Fruit fly (Drosophila melanogaster) ovary, adult (tissue): Measurements from ENCODE around the gene p38a.

Source experiments
- CG17801 ChIP-seq: fragments of 200-800 bp; optimal IDR thresholded peaks from 2 replicates; lab custom pipeline; 2019; ENCODE audit warnings: missing biosample characterization, mild to moderate bottlenecking, missing genetic modification characterization, moderate library complexity; ENCODE audit not compliant: partially characterized antibody

p38a gene

dm6 chr3R:24151924-24152809, at the start of gene p38a, which contains the start of gene CG6178:
p38a (minus strand) TSS chr3R:24152321.
CG6178 (plus strand) TSS chr3R:24152347.
- TF ChIP-seq CG17801 (GFP tag; lab: Kevin White, UChicago), result peak; percentile 99

- TF ChIP-seq CG17801 (GFP tag; lab: Kevin White, UChicago), result peak; percentile 93
These were observed 41.3 kb upstream of the p38a start, which contains the start of the genes SMC6 and CG6204 for dm6 chr3R:24193373-24193879. SMC6 (minus strand) TSS chr3R:24193423. CG6204 (plus strand) TSS chr3R:24193832.

- TF ChIP-seq CG17801 (GFP tag; lab: Kevin White, UChicago), result peak; percentile 92
These were observed 36.5 kb upstream of the p38a start, which contains the start of gene CG5515 for dm6 chr3R:24188619-24189018. CG5515 (minus strand) TSS chr3R:24188896.

- TF ChIP-seq CG17801 (GFP tag; lab: Kevin White, UChicago), result no peak
These were observed 34.1 kb upstream of the p38a start, which contains the start of gene mora for dm6 chr3R:24186188-24186587. mora (plus strand) TSS chr3R:24186359.

- no peak for TF ChIP-seq CG17801 (GFP tag; lab: Kevin White, UChicago)
These were observed 20.3 kb upstream of the p38a start, which contains the start of gene CG13606 for dm6 chr3R:24172379-24172778. CG13606 (plus strand) TSS chr3R:24172628.

dm6 chr3R:24169362-24169761, 17.2 kb upstream of the p38a start, which contains the start of gene CG5510:
CG5510 (minus strand) TSS chr3R:24169562.
- TF ChIP-seq CG17801 (GFP tag; lab: Kevin White, UChicago), result peak; percentile 60

dm6 chr3R:24163556-24164022, 11.5 kb upstream of the p38a start, which contains the start of gene Apc2:
Apc2 (plus strand) TSS chr3R:24163966.
- peak; percentile 50 for TF ChIP-seq CG17801 (GFP tag; lab: Kevin White, UChicago)

- TF ChIP-seq CG17801 (GFP tag; lab: Kevin White, UChicago), result no peak
These were observed 10.8 kb upstream of the p38a start, which contains the start of gene mRpS24 for dm6 chr3R:24162774-24163555. mRpS24 (minus strand) TSS chr3R:24163545.

- TF ChIP-seq CG17801 (GFP tag; lab: Kevin White, UChicago), result peak; percentile 91
These were observed 9.2 kb upstream of the p38a start, which contains the start of the genes Myo95E and TBC1d7 for dm6 chr3R:24161173-24161811. Myo95E (minus strand) TSS chr3R:24161498. TBC1d7 (plus strand) TSS chr3R:24161727.

dm6 chr3R:24150103-24150502, 2.0 kb downstream of the p38a start, which contains the start of gene p38c:
p38c (minus strand) TSS chr3R:24150203.
- TF ChIP-seq CG17801 (GFP tag; lab: Kevin White, UChicago), result no peak

dm6 chr3R:24148838-24149237, 3.3 kb downstream of the p38a start, which contains the start of gene Slimp:
Slimp (minus strand) TSS chr3R:24148967.
- TF ChIP-seq CG17801 (GFP tag; lab: Kevin White, UChicago), result peak; percentile 42

- TF ChIP-seq CG17801 (GFP tag; lab: Kevin White, UChicago), result no peak
These were observed 7.6 kb downstream of the p38a start for dm6 chr3R:24144542-24144941.

- no peak for TF ChIP-seq CG17801 (GFP tag; lab: Kevin White, UChicago)
These were observed 8.3 kb downstream of the p38a start for dm6 chr3R:24143779-24144178.

- TF ChIP-seq CG17801 (GFP tag; lab: Kevin White, UChicago), result no peak
These were observed 8.7 kb downstream of the p38a start for dm6 chr3R:24143372-24143771.
